Worm (Caenorhabditis elegans): ENCODE measurements around the gene T19C3.7.
A peak's percentile ranks its signal among the peaks of the same experiment; 100 is the strongest.

The T19C3.7 gene

DNA sequence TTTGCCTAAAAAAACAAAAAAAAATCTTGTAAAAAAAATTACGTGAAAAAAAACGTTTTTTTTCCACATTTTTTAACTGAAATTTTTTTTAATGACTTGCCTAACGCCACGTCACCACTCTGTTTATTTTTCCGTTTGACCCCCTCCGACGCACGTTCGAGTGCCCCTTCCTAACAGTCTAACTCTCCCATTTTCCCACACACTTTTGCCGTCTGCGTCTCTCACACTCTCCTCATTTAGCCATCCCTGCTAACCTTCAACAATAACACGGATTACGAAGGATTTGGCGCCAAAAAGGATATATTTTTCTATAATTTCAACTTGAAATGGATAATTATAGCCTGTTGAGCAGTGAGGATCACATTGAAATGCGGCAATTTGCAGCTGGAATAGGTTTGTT, 11.3 kb upstream of the T19C3.7 start:
- TF ChIP-seq nhr-2 (tag; optimal IDR thresholded peaks at IDR 0.05) (peak; percentile 1), nhr-237 (tag; optimal IDR thresholded peaks at IDR 0.05) (no peak), mep-1 (tag; optimal IDR thresholded peaks at IDR 0.05) (peak; percentile 14), pha-4 (tag; optimal IDR thresholded peaks at IDR 0.05) (peak; percentile 53), ztf-11 (tag; optimal IDR thresholded peaks at IDR 0.05) (no peak), ham-2 (GFP tag; optimal IDR thresholded peaks at IDR 0.05) (peak; percentile 92), unc-120 (tag; optimal IDR thresholded peaks at IDR 0.05; ENCODE audit: poor library complexity, severe bottlenecking) (peak; percentile 63), lin-32 (GFP tag; optimal IDR thresholded peaks at IDR 0.05) (no peak)

DNA sequence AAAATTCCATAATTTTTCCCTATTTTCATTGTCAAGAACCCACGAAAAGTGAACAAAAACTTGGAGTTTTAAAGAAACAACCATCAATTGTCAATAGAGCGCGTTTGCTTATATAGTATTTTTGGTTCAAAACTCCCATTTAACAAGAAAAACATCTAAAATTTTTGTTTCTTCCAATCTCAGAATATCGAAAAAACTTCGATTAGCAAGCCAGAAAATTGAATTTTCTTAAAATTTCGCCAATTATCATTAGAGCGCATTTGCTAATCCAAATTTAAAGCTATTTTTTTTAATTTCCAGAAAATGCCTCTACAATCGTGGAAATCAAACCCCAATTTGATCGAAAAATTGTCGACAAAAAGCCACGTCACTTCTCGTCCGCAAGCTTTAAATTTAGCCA, 10.5 kb upstream of the T19C3.7 start, which contains the start of gene orai-1:
orai-1 (plus strand) TSS at position 301 of the 400 bp plus-strand sequence.
- TF ChIP-seq nhr-76 (tag; optimal IDR thresholded peaks at IDR 0.05): no peak
- TF ChIP-seq nhr-237 (tag; optimal IDR thresholded peaks at IDR 0.05): no peak
- no peak for TF ChIP-seq unc-62 (GFP tag; optimal IDR thresholded peaks at IDR 0.05)
- TF ChIP-seq M03D4.4 (tag; optimal IDR thresholded peaks at IDR 0.05): no peak
- peak; percentile 18 for TF ChIP-seq zip-8 (tag; optimal IDR thresholded peaks at IDR 0.05)

DNA sequence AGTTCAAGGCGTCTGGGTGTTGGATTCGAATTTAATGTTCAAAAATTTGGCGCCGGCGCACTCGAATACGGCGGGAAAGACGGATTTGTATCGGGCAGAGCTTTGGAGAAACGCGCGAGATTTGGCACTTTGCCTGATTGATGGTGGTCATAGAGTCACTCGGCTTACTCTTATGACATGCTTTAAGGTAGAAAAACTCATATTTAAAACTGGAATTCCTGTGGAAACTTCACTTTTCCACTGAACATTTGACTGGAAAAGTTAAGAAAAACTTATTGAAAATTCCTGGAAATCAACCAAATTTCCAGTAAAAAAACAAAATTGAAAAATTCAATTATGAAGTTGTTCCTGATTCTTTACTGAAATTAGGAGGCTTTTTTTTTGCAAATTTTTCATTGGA, 8.7 kb upstream of the T19C3.7 start:
- TF ChIP-seq lsy-2 (tag; optimal IDR thresholded peaks at IDR 0.05) (no peak), unc-120 (tag; optimal IDR thresholded peaks at IDR 0.05; ENCODE audit: poor library complexity, severe bottlenecking) (no peak), M03D4.4 (tag; optimal IDR thresholded peaks at IDR 0.05) (no peak)

ce11 chrIII:641759-642158, 5.8 kb upstream of the T19C3.7 start, which contains the start of gene W06E11.1:
Gene W06E11.1 (plus strand): TSS chrIII:642059.
- TF ChIP-seq sptf-1 (tag; optimal IDR thresholded peaks at IDR 0.05) (no peak), lin-32 (GFP tag; optimal IDR thresholded peaks at IDR 0.05) (no peak), elt-3 (tag; optimal IDR thresholded peaks at IDR 0.05) (no peak), snpc-4 (tag; optimal IDR thresholded peaks at IDR 0.05) (no peak), unc-62 (GFP tag; optimal IDR thresholded peaks at IDR 0.05) (no peak), nhr-28 (tag; optimal IDR thresholded peaks at IDR 0.05) (no peak), mep-1 (tag; optimal IDR thresholded peaks at IDR 0.05) (no peak), M03D4.4 (tag; optimal IDR thresholded peaks at IDR 0.05) (no peak), drap-1 (GFP tag; optimal IDR thresholded peaks at IDR 0.05) (no peak), mls-2 (tag; optimal IDR thresholded peaks at IDR 0.05) (no peak), unc-39 (tag; optimal IDR thresholded peaks at IDR 0.05) (no peak), ces-1 (GFP tag; optimal IDR thresholded peaks at IDR 0.05) (no peak), hlh-1 (tag; optimal IDR thresholded peaks at IDR 0.05) (no peak), nhr-237 (tag; optimal IDR thresholded peaks at IDR 0.05) (no peak), nhr-12 (tag; optimal IDR thresholded peaks at IDR 0.05) (no peak), ztf-11 (tag; optimal IDR thresholded peaks at IDR 0.05) (no peak), ceh-43 (GFP tag; optimal IDR thresholded peaks at IDR 0.05) (no peak)

- TF ChIP-seq nhr-237 (tag; optimal IDR thresholded peaks at IDR 0.05) (peak; percentile 79), unc-62 (GFP tag; optimal IDR thresholded peaks at IDR 0.05) (no peak), unc-120 (tag; optimal IDR thresholded peaks at IDR 0.05; ENCODE audit: poor library complexity, severe bottlenecking) (peak; percentile 15), ces-1 (GFP tag; optimal IDR thresholded peaks at IDR 0.05) (peak; percentile 63), lsy-2 (tag; optimal IDR thresholded peaks at IDR 0.05) (peak; percentile 70), nhr-28 (tag; optimal IDR thresholded peaks at IDR 0.05) (no peak), drap-1 (GFP tag; optimal IDR thresholded peaks at IDR 0.05) (peak; percentile 61), lin-13 (tag; optimal IDR thresholded peaks at IDR 0.05) (peak; percentile 41), sptf-1 (tag; optimal IDR thresholded peaks at IDR 0.05) (peak; percentile 89), tbx-8 (GFP tag; optimal IDR thresholded peaks at IDR 0.05) (peak; percentile 65), ceh-83 (GFP tag; optimal IDR thresholded peaks at IDR 0.05) (peak; percentile 5), elt-1 (tag; optimal IDR thresholded peaks at IDR 0.05; ENCODE audit: borderline replicate concordance, insufficient read depth) (no peak), elt-3 (tag; optimal IDR thresholded peaks at IDR 0.05) (no peak), ceh-39 (tag; optimal IDR thresholded peaks at IDR 0.05) (peak; percentile 4), mab-5 (tag; optimal IDR thresholded peaks at IDR 0.05) (no peak), M03D4.4 (tag; optimal IDR thresholded peaks at IDR 0.05) (peak; percentile 64), bed-3 (GFP tag; optimal IDR thresholded peaks at IDR 0.05) (peak; percentile 64), nhr-76 (tag; optimal IDR thresholded peaks at IDR 0.05) (no peak), mls-2 (tag; optimal IDR thresholded peaks at IDR 0.05) (peak; percentile 35), mep-1 (tag; optimal IDR thresholded peaks at IDR 0.05) (peak; percentile 63), blmp-1 (tag; optimal IDR thresholded peaks at IDR 0.05) (no peak), cnd-1 (tag; optimal IDR thresholded peaks at IDR 0.05) (peak; percentile 65), sem-2 (GFP tag; optimal IDR thresholded peaks at IDR 0.05) (peak; percentile 28), snpc-4 (tag; optimal IDR thresholded peaks at IDR 0.05) (no peak)
Measured at ce11 chrIII:640198-640803, 4.3 kb upstream of the T19C3.7 start, which contains the start of the genes tag-266 and tag-267. Gene tag-266 (minus strand): TSS chrIII:640226. Gene tag-267 (plus strand): TSS chrIII:640790.
